Fruit fly (Drosophila melanogaster) Kc167 (cell line): Measurements from ENCODE around the gene Rich.

Source experiments
- Myc ChIP-seq: fragments of >200 bp; optimal IDR thresholded peaks from 2 replicates; lab custom pipeline; 2017; ENCODE audit warnings: missing external identifiers
- Sin3A ChIP-seq: fragments of >200 bp; optimal IDR thresholded peaks from 2 replicates; lab custom pipeline; 2018; ENCODE audit warnings: missing external identifiers
- h ChIP-seq: fragments of >200 bp; optimal IDR thresholded peaks from 3 replicates; lab custom pipeline; 2018; ENCODE audit warnings: missing external identifiers
- insv ChIP-seq: fragments of >200 bp; optimal IDR thresholded peaks from 3 replicates; lab custom pipeline; 2018; ENCODE audit warnings: missing external identifiers
- psq ChIP-seq: fragments of >200 bp; optimal IDR thresholded peaks from 2 replicates; lab custom pipeline; 2017; ENCODE audit warnings: missing external identifiers
- ttk ChIP-seq: sonication (Bioruptor generic); optimal IDR thresholded peaks from 2 replicates; lab custom pipeline; 2017; ENCODE audit warnings: missing external identifiers

Gene Rich

DNA sequence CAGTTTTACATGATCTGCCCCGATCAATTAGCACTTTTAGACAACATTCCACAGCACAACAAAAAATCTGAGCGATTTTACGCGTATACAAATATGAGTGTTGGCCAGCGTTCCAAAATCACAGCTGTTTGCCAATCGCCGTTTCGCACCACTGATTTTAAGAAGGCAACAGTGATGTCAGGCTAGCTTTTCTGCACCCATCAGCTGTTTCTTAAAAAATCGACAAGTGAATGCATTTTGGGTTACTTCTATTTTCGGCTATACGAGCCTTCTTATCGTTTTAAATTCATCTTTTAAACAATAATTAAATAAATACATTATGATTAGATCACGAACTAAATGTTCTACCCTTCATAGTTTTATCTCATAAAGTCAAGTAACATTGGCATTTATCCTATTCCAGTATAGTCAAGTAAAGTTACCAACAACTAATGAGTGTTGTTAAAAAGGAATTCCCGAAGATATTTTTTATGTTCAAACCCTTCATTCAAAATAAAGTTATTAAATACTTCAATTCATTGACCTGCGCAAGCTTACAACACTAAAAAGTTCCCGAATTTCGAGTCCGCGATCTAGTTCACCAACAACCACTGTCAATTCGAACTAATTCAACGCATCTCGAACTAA, at the start of gene Rich, which contains the start of gene Ddx1:
Gene Rich (minus strand): TSS at position 125 of the 627 bp plus-strand sequence.
Gene Ddx1 (plus strand): TSS at position 573 of the 627 bp plus-strand sequence.
- TF ChIP-seq Sin3A (lab: Kevin White, UChicago): no peak
- no peak for TF ChIP-seq insv
- TF ChIP-seq Myc: no peak
- TF ChIP-seq h (lab: Kevin White, UChicago): no peak
- no peak for TF ChIP-seq psq (lab: Kevin White, UChicago)
- no peak for TF ChIP-seq ttk

DNA sequence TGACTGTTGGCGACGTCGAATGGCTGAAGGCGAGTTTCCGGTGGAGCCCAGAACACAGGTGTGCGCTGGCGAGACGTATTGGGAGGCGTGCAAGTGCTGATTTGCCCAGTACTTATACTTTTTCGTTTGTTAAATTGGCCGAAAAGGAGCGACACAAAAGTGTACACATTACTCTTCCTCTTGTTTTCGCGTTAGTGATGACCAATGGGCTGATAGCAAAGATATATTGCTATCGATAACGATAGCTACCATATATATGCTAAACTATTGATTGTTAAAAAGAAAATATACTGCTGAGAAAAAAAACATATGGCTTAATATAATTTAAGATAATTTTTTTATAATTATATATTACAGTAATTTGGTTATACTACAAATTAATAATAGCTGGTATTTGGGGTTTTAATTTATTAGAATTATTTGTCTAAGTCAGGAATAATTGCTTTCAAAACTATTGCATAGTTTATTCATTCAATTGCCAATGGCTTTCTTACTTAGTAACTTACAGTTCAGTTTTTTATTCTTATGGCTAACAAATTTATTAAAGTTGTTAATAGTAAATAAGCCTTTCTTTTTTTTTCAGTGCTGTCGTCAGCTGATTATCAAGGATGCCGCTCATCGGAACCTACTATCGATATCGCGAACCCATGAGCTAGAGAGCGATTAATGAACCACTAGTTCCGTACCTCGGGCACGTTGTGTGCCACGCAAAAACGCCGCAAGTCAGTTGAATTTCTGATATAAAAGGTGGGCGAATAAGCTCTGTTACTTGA, 25.5 kb upstream of the Rich start, which contains the start of the genes Hem and IleRS:
Gene Hem (minus strand): TSS at position 202 of the 773 bp plus-strand sequence.
Gene IleRS (plus strand): TSS at position 672 of the 773 bp plus-strand sequence.
- TF ChIP-seq Sin3A (lab: Kevin White, UChicago) (no peak), ttk (no peak), Myc (no peak), h (lab: Kevin White, UChicago) (no peak), psq (lab: Kevin White, UChicago) (no peak)

DNA sequence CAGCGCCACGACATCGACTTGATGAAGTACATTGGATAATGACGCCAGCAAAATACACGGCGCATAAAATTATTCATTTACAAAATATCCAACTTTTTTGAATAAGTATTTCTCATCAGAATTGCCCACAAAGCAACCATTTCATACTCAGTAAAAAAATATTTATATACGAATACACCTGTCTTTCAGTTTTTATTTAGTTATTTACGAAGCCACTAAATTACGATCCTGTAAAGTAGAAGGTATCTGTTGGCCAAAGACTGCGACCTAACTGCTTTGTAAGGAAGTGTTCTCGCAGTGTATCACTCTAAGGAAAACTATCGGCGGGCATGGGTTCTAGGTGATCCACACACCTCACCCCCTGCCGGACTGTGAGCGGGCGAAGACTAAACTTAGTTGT, 14.5 kb upstream of the Rich start:
- no peak for TF ChIP-seq h (lab: Kevin White, UChicago)
- TF ChIP-seq ttk: no peak
- TF ChIP-seq psq (lab: Kevin White, UChicago): no peak
- TF ChIP-seq insv: no peak
- no peak for TF ChIP-seq Sin3A (lab: Kevin White, UChicago)
- no peak for TF ChIP-seq Myc

DNA sequence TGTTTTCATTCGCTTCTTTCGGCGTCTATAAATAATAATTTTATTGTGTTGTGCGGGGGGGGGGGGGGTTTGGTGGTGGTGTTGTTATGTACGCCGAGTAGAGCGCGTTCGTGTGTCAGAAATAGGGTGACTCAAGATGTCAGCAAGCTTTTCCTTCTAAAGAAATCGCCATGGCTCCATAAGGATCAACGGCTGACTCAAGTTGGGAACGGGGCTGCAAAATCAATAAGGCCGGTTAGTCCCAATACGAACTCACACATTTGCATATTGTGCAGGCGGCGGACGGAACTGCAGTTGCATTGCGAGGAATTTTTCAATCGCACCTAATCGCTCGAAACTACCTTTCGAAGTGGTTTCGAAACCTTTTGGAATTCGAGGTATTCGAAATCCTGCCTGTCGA, 13.9 kb upstream of the Rich start:
- no peak for TF ChIP-seq psq (lab: Kevin White, UChicago)
- no peak for TF ChIP-seq insv
- no peak for TF ChIP-seq Myc
- TF ChIP-seq Sin3A (lab: Kevin White, UChicago): no peak
- TF ChIP-seq ttk: no peak
- TF ChIP-seq h (lab: Kevin White, UChicago): no peak

DNA sequence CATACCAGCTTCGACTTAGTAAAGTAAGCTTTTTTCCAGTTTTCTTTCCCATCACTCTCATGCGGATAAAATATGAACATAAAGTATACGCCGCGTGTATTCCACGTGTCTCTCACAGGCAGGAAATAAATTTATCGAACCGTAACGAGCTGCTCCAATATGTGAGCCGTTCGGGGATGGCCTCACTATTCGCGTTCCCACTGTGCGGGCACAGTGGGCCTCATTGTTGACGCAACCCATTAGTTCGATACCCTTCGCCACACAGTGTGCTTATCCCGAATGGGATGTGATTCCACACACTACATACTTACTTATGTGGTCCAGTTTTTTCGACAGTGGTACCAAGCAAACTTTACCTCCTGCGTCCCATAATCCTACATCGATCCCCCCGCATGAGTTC, 13.3 kb upstream of the Rich start:
- no peak for TF ChIP-seq insv
- TF ChIP-seq psq (lab: Kevin White, UChicago): no peak
- no peak for TF ChIP-seq Myc
- TF ChIP-seq h (lab: Kevin White, UChicago): no peak
- TF ChIP-seq Sin3A (lab: Kevin White, UChicago): no peak
- no peak for TF ChIP-seq ttk

DNA sequence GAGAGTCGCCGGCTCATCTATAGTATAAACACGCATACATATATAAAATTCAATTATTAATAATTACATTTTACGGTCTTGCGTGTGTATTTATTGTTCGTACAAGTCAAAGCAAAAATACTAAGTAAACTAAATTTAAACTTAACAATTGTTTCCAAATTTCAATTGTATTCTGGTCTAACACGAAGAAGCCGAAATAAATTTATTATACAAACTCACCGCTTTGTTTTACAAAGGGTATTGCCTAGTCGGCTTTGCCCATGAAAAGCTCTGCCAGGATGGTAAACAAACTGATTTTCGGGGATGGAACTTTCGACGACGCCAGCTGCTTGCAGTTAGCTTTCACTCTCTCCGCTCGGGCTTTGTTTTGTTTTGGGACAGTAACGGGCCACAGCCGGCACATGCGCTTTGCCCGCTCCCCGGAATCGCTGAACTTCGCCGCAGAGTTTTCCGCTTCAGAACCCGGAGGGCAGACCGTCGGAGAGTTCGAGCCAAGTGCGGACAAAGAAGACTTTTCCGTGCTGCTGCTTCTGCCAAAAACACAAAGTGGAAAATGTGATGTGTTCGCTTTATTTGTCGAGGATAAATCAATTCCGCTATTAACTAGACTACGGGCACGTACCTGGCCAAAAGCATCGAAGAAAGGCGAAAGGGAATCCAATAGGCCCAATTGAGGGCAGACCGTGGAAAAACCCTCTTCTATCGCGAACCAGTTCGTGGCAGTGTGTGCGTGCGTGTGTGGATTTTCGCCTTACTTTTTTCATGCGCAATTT, 11.0 kb upstream of the Rich start, which contains the start of gene Srpk79D:
Gene Srpk79D (plus strand): TSS at position 457 of the 773 bp plus-strand sequence.
- no peak for TF ChIP-seq psq (lab: Kevin White, UChicago)
- no peak for TF ChIP-seq ttk
- TF ChIP-seq insv: no peak
- no peak for TF ChIP-seq Sin3A (lab: Kevin White, UChicago)
- no peak for TF ChIP-seq Myc
- TF ChIP-seq h (lab: Kevin White, UChicago): no peak

DNA sequence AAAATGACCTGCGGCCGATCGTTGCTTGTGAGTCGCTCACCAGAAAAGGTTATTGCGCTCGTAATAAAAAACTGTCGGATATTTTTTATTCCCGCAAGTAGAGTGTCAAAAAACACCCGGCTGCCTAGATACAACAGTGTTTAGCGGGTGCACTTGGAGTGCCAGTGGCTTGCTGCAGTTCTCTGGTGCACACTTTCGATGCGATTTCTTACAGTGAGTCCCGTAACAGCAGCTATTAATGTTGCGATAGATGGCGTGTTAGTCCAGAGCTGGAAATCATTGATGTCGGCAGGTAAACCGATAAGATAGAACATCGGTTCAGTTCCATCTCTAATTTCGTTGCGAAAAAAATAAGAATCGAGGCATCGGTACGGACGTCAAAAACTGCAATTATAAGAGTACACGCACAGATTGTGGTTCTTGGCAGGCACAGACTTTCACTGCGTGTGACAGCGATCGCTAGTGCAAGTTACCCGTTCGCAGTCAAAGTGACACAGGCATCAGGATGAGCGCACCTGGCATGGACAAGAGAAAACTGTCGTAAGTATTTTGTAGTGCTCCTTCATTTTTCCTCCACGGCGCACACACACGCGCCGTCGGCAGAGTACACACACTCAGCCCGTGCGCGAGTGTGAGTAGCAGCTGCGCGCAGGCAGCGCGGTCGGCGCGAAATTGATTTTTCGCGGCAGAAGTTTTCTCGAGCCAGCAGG, 4.7 kb upstream of the Rich start, which contains the start of gene Csp:
Gene Csp (plus strand): TSS at position 135 of the 710 bp plus-strand sequence.
- TF ChIP-seq Myc (no peak), Sin3A (lab: Kevin White, UChicago) (no peak), insv (no peak)

DNA sequence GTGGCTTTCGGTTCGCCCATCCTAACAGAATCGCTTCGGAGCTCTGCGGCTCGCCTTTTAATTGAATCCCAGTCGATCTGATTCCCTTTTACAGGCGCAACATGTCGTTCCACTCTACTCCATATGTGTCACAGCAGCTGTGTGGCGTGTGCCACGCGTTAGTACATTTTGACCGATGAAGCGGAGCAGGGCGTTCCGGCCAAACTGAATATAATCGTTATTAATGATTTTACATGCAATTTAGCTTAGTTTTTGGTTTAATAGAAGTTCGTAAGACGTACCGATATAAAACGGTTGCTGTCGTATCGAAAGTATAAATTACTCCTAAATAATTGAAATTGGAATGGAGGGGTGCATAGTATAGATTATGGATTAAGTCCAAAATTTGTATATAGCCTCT, 3.8 kb upstream of the Rich start, which contains the start of gene CG11523:
Gene CG11523 (minus strand): TSS at position 145 of the 400 bp plus-strand sequence.
- no peak for TF ChIP-seq Myc
- TF ChIP-seq h (lab: Kevin White, UChicago): no peak
- TF ChIP-seq ttk: no peak
- TF ChIP-seq insv: no peak
- TF ChIP-seq Sin3A (lab: Kevin White, UChicago): no peak
- TF ChIP-seq psq (lab: Kevin White, UChicago): no peak

DNA sequence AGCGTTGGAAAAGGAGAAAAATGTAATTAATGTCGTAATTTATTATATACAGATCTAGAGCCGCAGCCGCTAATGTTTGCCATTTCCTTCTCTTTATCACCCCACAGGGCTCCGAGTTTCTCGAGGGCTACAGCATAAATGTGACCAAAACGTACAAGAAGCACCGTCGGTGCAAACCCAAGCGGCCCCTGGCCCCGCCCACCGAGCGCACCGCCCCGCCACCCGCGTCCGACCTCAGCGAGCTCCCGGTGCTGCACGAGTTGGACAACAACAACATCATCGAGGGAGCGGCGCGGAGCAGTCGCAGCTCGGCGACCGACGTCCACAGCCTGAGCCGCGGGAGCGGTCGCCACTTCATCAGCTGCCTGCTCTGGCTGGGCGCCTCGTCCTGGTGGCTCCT, 20.5 kb downstream of the Rich start:
- no peak for TF ChIP-seq ttk
- TF ChIP-seq Sin3A (lab: Kevin White, UChicago): no peak
- no peak for TF ChIP-seq Myc
- no peak for TF ChIP-seq h (lab: Kevin White, UChicago)
- no peak for TF ChIP-seq psq (lab: Kevin White, UChicago)
- no peak for TF ChIP-seq insv

DNA sequence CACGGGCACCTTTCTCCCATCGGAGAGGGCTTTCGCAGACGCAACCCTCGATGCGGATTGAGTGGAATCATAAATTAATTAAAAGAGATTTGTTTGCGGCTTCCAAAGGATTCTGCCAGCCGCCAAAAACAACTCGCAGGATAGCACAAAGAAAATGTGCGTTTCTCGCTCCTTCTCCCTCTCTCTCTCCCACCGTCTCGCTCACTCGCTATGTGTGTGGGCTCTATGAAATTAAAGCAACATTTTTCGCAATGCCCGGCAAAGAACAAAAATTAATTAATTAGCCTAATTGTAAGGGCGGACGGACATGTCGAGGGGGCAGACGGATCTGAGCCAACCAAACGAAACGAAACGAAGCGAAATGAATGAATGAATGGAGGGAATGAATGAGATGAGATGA, 25.1 kb downstream of the Rich start:
- TF ChIP-seq h (lab: Kevin White, UChicago): no peak
- no peak for TF ChIP-seq insv
- no peak for TF ChIP-seq ttk
- no peak for TF ChIP-seq Myc
- no peak for TF ChIP-seq Sin3A (lab: Kevin White, UChicago)
- no peak for TF ChIP-seq psq (lab: Kevin White, UChicago)

DNA sequence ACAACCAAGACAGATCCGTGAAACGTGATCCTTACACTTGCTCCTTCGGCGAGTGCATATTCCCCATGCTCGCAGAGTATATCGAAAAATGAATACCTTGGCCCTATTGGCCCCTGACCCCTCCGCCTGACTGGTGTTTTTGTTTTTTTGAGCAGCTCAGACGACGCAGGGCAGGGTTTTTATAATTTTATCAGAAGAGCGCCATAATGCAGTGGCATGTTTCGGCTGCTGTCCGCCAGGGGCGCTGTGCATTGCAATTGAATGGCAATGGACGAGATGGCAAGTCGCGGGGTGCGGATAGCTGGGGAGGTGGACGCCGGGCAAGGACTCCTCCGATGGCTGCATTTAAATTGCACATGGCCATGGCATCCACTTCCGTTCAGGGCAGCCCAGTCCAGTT, 39.6 kb downstream of the Rich start:
- no peak for TF ChIP-seq ttk
- no peak for TF ChIP-seq insv

DNA sequence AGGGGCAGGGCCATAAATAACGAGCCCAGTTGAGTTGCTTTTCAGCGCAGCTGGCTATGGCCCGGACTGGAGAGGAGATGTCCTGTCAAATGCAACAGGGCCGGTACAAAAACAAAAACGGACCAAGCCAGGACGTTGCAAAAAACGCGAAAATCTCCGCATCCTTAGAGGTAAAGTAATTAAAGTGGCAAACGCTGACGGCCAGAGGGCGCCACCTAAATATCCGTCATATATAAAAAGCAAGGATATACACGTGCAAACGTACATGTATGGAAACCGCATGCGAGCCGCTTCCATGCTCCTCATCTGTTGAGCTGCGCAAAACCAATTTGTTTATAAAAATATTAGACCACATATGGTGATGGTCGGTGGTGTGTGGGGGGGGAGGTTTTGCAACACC, 48.0 kb downstream of the Rich start:
- TF ChIP-seq Sin3A (lab: Kevin White, UChicago) (no peak), ttk (no peak), insv (no peak), psq (lab: Kevin White, UChicago) (no peak), Myc (no peak), h (lab: Kevin White, UChicago) (no peak)
